Worm (Caenorhabditis elegans): ENCODE data around the gene apc-10.

Gene apc-10

DNA sequence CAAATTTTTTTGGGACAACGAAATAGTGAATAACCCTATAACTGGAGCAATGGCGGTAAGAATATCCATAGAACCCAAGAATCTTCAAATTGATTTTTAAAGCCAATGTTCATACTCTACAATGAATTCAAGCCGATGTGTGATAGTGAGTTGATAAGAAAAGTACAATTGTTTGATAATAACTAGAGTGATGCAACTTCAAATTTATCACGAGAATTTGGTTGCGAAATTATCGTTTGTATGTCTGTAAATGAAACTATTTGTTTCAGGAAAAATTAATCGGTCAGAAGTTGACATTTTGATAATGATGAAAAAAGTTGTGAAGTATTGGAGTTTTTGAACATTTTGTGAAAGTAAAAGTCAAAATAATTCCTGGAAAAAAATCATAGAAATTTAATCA lies 26.9 kb downstream of the apc-10 start (continued):
- no peak for TF ChIP-seq lim-7 (GFP tag; IDR thresholded peaks at IDR 0.05)
- TF ChIP-seq attf-4 (tag; optimal IDR thresholded peaks at IDR 0.05) = no peak
- no peak for TF ChIP-seq ces-1 (GFP tag; optimal IDR thresholded peaks at IDR 0.05)
- no peak for TF ChIP-seq daf-8 (GFP tag; IDR thresholded peaks at IDR 0.05)
- peak; percentile 90 for TF ChIP-seq nhr-28 (tag; optimal IDR thresholded peaks at IDR 0.05)
- no peak for TF ChIP-seq lin-15B (tag; optimal IDR thresholded peaks at IDR 0.05)
- no peak for TF ChIP-seq aly-2 (tag; optimal IDR thresholded peaks at IDR 0.05)
- TF ChIP-seq nhr-6 (tag; optimal IDR thresholded peaks at IDR 0.05) = no peak
- TF ChIP-seq snpc-4 (tag; optimal IDR thresholded peaks at IDR 0.05) = no peak
- peak; percentile 89 for TF ChIP-seq nhr-77 (tag; optimal IDR thresholded peaks at IDR 0.05)
- TF ChIP-seq jun-1 (tag; optimal IDR thresholded peaks at IDR 0.05) = no peak
- TF ChIP-seq nhr-111 (GFP tag; optimal IDR thresholded peaks at IDR 0.05) = no peak
- no peak for TF ChIP-seq rbr-2 (tag; optimal IDR thresholded peaks at IDR 0.05)
- peak; percentile 56 for TF ChIP-seq aha-1 (tag)
- peak; percentile 76 for TF ChIP-seq hlh-11 (tag; optimal IDR thresholded peaks at IDR 0.05)
- TF ChIP-seq F49E8.2 (tag; optimal IDR thresholded peaks at IDR 0.05; ENCODE audit: borderline replicate concordance) = no peak
- no peak for TF ChIP-seq tra-1 (GFP tag; IDR thresholded peaks at IDR 0.05)
- TF ChIP-seq pqm-1 (tag; optimal IDR thresholded peaks at IDR 0.05) = peak; percentile 90
- TF ChIP-seq zip-2 (tag; optimal IDR thresholded peaks at IDR 0.05) = no peak
- TF ChIP-seq lin-13 (GFP tag; optimal IDR thresholded peaks at IDR 0.05) = no peak
- no peak for TF ChIP-seq Y105C5A.15 (GFP tag; IDR thresholded peaks at IDR 0.05)
- TF ChIP-seq skn-1 (tag; optimal IDR thresholded peaks at IDR 0.05) = no peak
- no peak for TF ChIP-seq D1046.2 (GFP tag; IDR thresholded peaks at IDR 0.05)
- TF ChIP-seq hlh-30 (tag; optimal IDR thresholded peaks at IDR 0.05; ENCODE audit: insufficient read depth) = peak; percentile 69
- no peak for TF ChIP-seq cey-2 (tag; optimal IDR thresholded peaks at IDR 0.05; ENCODE audit: borderline replicate concordance, insufficient read depth)
- TF ChIP-seq sdz-12 (GFP tag; optimal IDR thresholded peaks at IDR 0.05) = no peak
- no peak for TF ChIP-seq R02D3.7 (tag; optimal IDR thresholded peaks at IDR 0.05)
- no peak for TF ChIP-seq unc-39 (tag; optimal IDR thresholded peaks at IDR 0.05)
- no peak for TF ChIP-seq daf-16 (GFP tag; optimal IDR thresholded peaks at IDR 0.05)
- TF ChIP-seq daf-16 (tag; optimal IDR thresholded peaks at IDR 0.05) = peak; percentile 84
- TF ChIP-seq daf-19 (GFP tag; conservative IDR thresholded peaks at IDR 0.05) = no peak
- TF ChIP-seq dmd-9 (GFP tag; IDR thresholded peaks at IDR 0.05) = no peak
- TF ChIP-seq gei-8 (GFP tag; optimal IDR thresholded peaks at IDR 0.05) = no peak
- TF ChIP-seq zip-11 (GFP tag; IDR thresholded peaks at IDR 0.05) = no peak
- no peak for TF ChIP-seq dpl-1 (GFP tag; optimal IDR thresholded peaks at IDR 0.05)
- TF ChIP-seq lin-39 (tag; optimal IDR thresholded peaks at IDR 0.05) = no peak
- no peak for TF ChIP-seq saeg-2 (GFP tag; IDR thresholded peaks at IDR 0.05)
- TF ChIP-seq nhr-76 (tag; optimal IDR thresholded peaks at IDR 0.05) = no peak
- no peak for TF ChIP-seq hif-1 (tag; optimal IDR thresholded peaks at IDR 0.05)

ce11 chrV:10398431-10398830 lies 27.7 kb downstream of the apc-10 start, which contains the start of gene ugt-2:
Gene ugt-2 (plus strand): TSS chrV:10398801.
- TF ChIP-seq ama-1 (optimal IDR thresholded peaks at IDR 0.05) (no peak), egl-27 (tag; optimal IDR thresholded peaks at IDR 0.05) (no peak), lin-15B (tag; optimal IDR thresholded peaks at IDR 0.05) (no peak), F26F4.8 (GFP tag; conservative IDR thresholded peaks at IDR 0.05) (no peak), ceh-28 (tag; optimal IDR thresholded peaks at IDR 0.05) (no peak), spr-1 (tag; optimal IDR thresholded peaks at IDR 0.05) (no peak), lin-38 (GFP tag; IDR thresholded peaks at IDR 0.05) (no peak), zfp-3 (GFP tag; conservative IDR thresholded peaks at IDR 0.05) (no peak), hlh-11 (tag; optimal IDR thresholded peaks at IDR 0.05) (no peak), unc-62 (GFP tag; optimal IDR thresholded peaks at IDR 0.05 in 1 of 2) (peak in 1 of 2 experiments; percentile 89), unc-62 (tag; optimal IDR thresholded peaks at IDR 0.05) (no peak), ceh-44 (GFP tag; IDR thresholded peaks at IDR 0.05) (no peak), Y48G9A.11 (GFP tag; IDR thresholded peaks at IDR 0.05) (no peak), dve-1 (tag; optimal IDR thresholded peaks at IDR 0.05; ENCODE audit: insufficient read depth) (peak; percentile 15), snpc-1.2 (GFP tag; IDR thresholded peaks at IDR 0.05) (no peak), hlh-30 (tag; optimal IDR thresholded peaks at IDR 0.05; ENCODE audit: insufficient read depth) (peak; percentile 2), nhr-28 (tag; optimal IDR thresholded peaks at IDR 0.05) (peak; percentile 68), ceh-62 (tag; optimal IDR thresholded peaks at IDR 0.05) (no peak), fos-1 (tag; optimal IDR thresholded peaks at IDR 0.05) (no peak), dmd-9 (GFP tag; IDR thresholded peaks at IDR 0.05) (no peak), skn-1 (tag; optimal IDR thresholded peaks at IDR 0.05) (no peak), lin-29 (GFP tag; IDR thresholded peaks at IDR 0.05) (no peak)
